Fruit fly (Drosophila melanogaster) whole organism, embryonic: ENCODE data around the gene CG17145.
A peak's percentile ranks its signal among the peaks of the same experiment; 100 is the strongest.

ENCODE experiments used
- Adf1 ChIP-seq: fragments of 200-800 bp; sonication (Bioruptor generic); IDR thresholded peaks from 2 replicates; pipeline ENCODE4 v1.3.6; 2022; ENCODE audit warnings: missing biosample characterization, missing genetic modification characterization
- CG10147 ChIP-seq: fragments of 200-800 bp; sonication (Bioruptor generic); optimal IDR thresholded peaks from 2 replicates; lab custom pipeline; 2019; ENCODE audit warnings: missing biosample characterization, mild to moderate bottlenecking, missing genetic modification characterization, moderate library complexity
- CG1024 ChIP-seq: fragments of 200-800 bp; sonication (Bioruptor generic); IDR thresholded peaks from 2 replicates; pipeline ENCODE4 v1.3.6; 2022; ENCODE audit warnings: missing biosample characterization, missing genetic modification characterization
- CG11085 ChIP-seq: fragments of 200-800 bp; sonication (Bioruptor generic); IDR thresholded peaks from 2 replicates; pipeline ENCODE4 v1.3.6; 2022; ENCODE audit warnings: missing biosample characterization, missing genetic modification characterization
- CG11398 ChIP-seq: fragments of 200-800 bp; sonication (Bioruptor generic); optimal IDR thresholded peaks from 2 replicates; lab custom pipeline; 2016; ENCODE audit warnings: missing biosample characterization, missing genetic modification characterization
- CG11456 ChIP-seq: fragments of 200-800 bp; sonication (Bioruptor generic); IDR thresholded peaks from 3 replicates; pipeline ENCODE4 v1.3.6; 2022; ENCODE audit warnings: missing biosample characterization, missing genetic modification characterization
- CG11560 ChIP-seq: fragments of 200-800 bp; sonication (Bioruptor generic); IDR thresholded peaks from 3 replicates; pipeline ENCODE4 v1.3.6; 2022; ENCODE audit warnings: missing biosample characterization, missing genetic modification characterization
- CG13775 ChIP-seq: fragments of 200-800 bp; sonication (Bioruptor generic); optimal IDR thresholded peaks from 3 replicates; lab custom pipeline; 2017; ENCODE audit warnings: missing biosample characterization, mild to moderate bottlenecking, missing genetic modification characterization
- CG14441 ChIP-seq: fragments of 200-800 bp; sonication (Bioruptor generic); IDR thresholded peaks from 2 replicates; pipeline ENCODE4 v1.3.6; 2022; ENCODE audit warnings: missing biosample characterization, missing genetic modification characterization
- CG14710 ChIP-seq: fragments of 200-800 bp; sonication (Bioruptor generic); optimal IDR thresholded peaks from 3 replicates; lab custom pipeline; 2019; ENCODE audit warnings: missing biosample characterization, mild to moderate bottlenecking, missing genetic modification characterization, moderate library complexity
- CG17359 ChIP-seq: fragments of 200-800 bp; sonication (Bioruptor generic); optimal IDR thresholded peaks from 3 replicates; lab custom pipeline; 2018; ENCODE audit warnings: missing biosample characterization, mild to moderate bottlenecking, missing genetic modification characterization, moderate library complexity
- CG17361 ChIP-seq: fragments of 200-800 bp; sonication (Bioruptor generic); IDR thresholded peaks from 3 replicates; pipeline ENCODE4 v1.3.6; 2022; ENCODE audit warnings: missing biosample characterization, missing genetic modification characterization
- CG17829 ChIP-seq: fragments of 200-800 bp; optimal IDR thresholded peaks from 2 replicates; lab custom pipeline; 2019; ENCODE audit warnings: missing biosample characterization, mild to moderate bottlenecking, missing genetic modification characterization, moderate library complexity
- CG18599 ChIP-seq: fragments of 200-800 bp; sonication (Bioruptor generic); optimal IDR thresholded peaks from 3 replicates; lab custom pipeline; 2017; ENCODE audit warnings: missing biosample characterization, missing genetic modification characterization, mild to moderate bottlenecking, moderate library complexity, missing genetic modification reagents
- CG18619 ChIP-seq: fragments of 200-800 bp; sonication (Bioruptor generic); optimal IDR thresholded peaks from 3 replicates; lab custom pipeline; 2017; ENCODE audit warnings: missing biosample characterization, mild to moderate bottlenecking, missing genetic modification characterization
- CG2120 ChIP-seq: fragments of 200-800 bp; sonication (Bioruptor generic); optimal IDR thresholded peaks from 3 replicates; lab custom pipeline; 2016; ENCODE audit warnings: missing biosample characterization, missing genetic modification characterization
- CG2875 ChIP-seq: fragments of 200-800 bp; sonication (Bioruptor generic); optimal IDR thresholded peaks from 2 replicates; lab custom pipeline; 2017; ENCODE audit warnings: missing biosample characterization, mild to moderate bottlenecking, missing genetic modification characterization, missing genetic modification reagents
- CG31224 ChIP-seq: fragments of 200-800 bp; sonication (Bioruptor generic); IDR thresholded peaks from 2 replicates; pipeline ENCODE4 v1.3.6; 2022; ENCODE audit warnings: missing biosample characterization, missing genetic modification characterization
- CG3847 ChIP-seq: fragments of 200-800 bp; sonication (Bioruptor generic); IDR thresholded peaks from 2 replicates; pipeline ENCODE4 v1.3.6; 2022; ENCODE audit warnings: missing biosample characterization, missing genetic modification characterization
- CG5245 ChIP-seq: fragments of 200-800 bp; sonication (Bioruptor generic); optimal IDR thresholded peaks from 3 replicates; lab custom pipeline; 2016; ENCODE audit warnings: missing biosample characterization, missing genetic modification characterization
- CG7786 ChIP-seq: fragments of 200-800 bp; sonication (Bioruptor generic); optimal IDR thresholded peaks from 2 replicates; lab custom pipeline; 2016; ENCODE audit warnings: missing biosample characterization, missing genetic modification characterization
- CG8388 ChIP-seq: fragments of 200-800 bp; sonication (Bioruptor generic); optimal IDR thresholded peaks from 2 replicates; lab custom pipeline; 2019; ENCODE audit warnings: missing biosample characterization, mild to moderate bottlenecking, missing genetic modification characterization, moderate library complexity
- CG9817 ChIP-seq: fragments of 200-800 bp; sonication (Bioruptor generic); optimal IDR thresholded peaks from 2 replicates; lab custom pipeline; 2018; ENCODE audit warnings: missing biosample characterization, mild to moderate bottlenecking, missing genetic modification characterization, moderate library complexity
- Dek ChIP-seq: fragments of 200-800 bp; sonication (Bioruptor generic); optimal IDR thresholded peaks from 3 replicates; lab custom pipeline; 2019; ENCODE audit warnings: missing biosample characterization, mild to moderate bottlenecking, missing genetic modification characterization, moderate library complexity
- Dip2 ChIP-seq: fragments of 200-800 bp; sonication (Bioruptor generic); IDR thresholded peaks from 2 replicates; pipeline ENCODE4 v1.3.6; 2022; ENCODE audit warnings: missing biosample characterization, missing genetic modification characterization
- Drgx ChIP-seq: fragments of 200-800 bp; sonication (Bioruptor generic); IDR thresholded peaks from 2 replicates; pipeline ENCODE4 v1.3.6; 2022; ENCODE audit warnings: missing biosample characterization, missing genetic modification characterization
- HLH3B ChIP-seq: fragments of 200-800 bp; sonication (Bioruptor generic); IDR thresholded peaks from 2 replicates; pipeline ENCODE4 v1.3.6; 2022; ENCODE audit warnings: missing biosample characterization, missing genetic modification characterization
- Hmr ChIP-seq: fragments of 200-800 bp; sonication (Bioruptor generic); optimal IDR thresholded peaks from 3 replicates; lab custom pipeline; 2017; ENCODE audit warnings: mild to moderate bottlenecking, missing biosample characterization, missing genetic modification reagents, missing genetic modification characterization
- Hr51 ChIP-seq, 2 experiments: fragments of 200-800 bp; sonication (Bioruptor generic); optimal IDR thresholded peaks; 2 replicates in 1 of 2; 3 replicates in 1 of 2; lab custom pipeline; 2016 to 2018; ENCODE audit warnings: missing biosample characterization in 2 of 2, missing genetic modification characterization in 2 of 2, mild to moderate bottlenecking in 1 of 2, moderate library complexity in 1 of 2
- Hsf ChIP-seq: fragments of 200-800 bp; sonication (Bioruptor generic); optimal IDR thresholded peaks from 3 replicates; lab custom pipeline; 2016; ENCODE audit warnings: missing biosample characterization, missing genetic modification characterization
- Med ChIP-seq: fragments of 200-800 bp; sonication (Bioruptor generic); peaks from one replicate; lab custom pipeline; 2016; ENCODE audit warnings: missing biosample characterization, missing genetic modification characterization, mild to moderate bottlenecking, inconsistent platforms, moderate library complexity
- Sox100B ChIP-seq: fragments of 200-800 bp; sonication (Bioruptor generic); optimal IDR thresholded peaks from 3 replicates; lab custom pipeline; 2018; ENCODE audit warnings: missing biosample characterization, mild to moderate bottlenecking, missing genetic modification characterization
- fd3F ChIP-seq: fragments of 200-800 bp; sonication (Bioruptor generic); optimal IDR thresholded peaks from 2 replicates; lab custom pipeline; 2018; ENCODE audit warnings: missing biosample characterization, mild to moderate bottlenecking, missing genetic modification characterization, moderate library complexity
- gem ChIP-seq: fragments of 200-800 bp; sonication (Bioruptor generic); optimal IDR thresholded peaks from 2 replicates; lab custom pipeline; 2019; ENCODE audit warnings: missing biosample characterization, mild to moderate bottlenecking, missing genetic modification characterization, moderate library complexity
- hbn ChIP-seq: fragments of 200-800 bp; sonication (Bioruptor generic); IDR thresholded peaks from 2 replicates; pipeline ENCODE4 v1.3.6; 2022; ENCODE audit warnings: missing biosample characterization, missing genetic modification characterization; ENCODE audit not compliant: partially characterized antibody
- ind ChIP-seq: fragments of 200-800 bp; sonication (Bioruptor generic); optimal IDR thresholded peaks from 3 replicates; lab custom pipeline; 2016; ENCODE audit warnings: missing biosample characterization, missing genetic modification characterization
- inv ChIP-seq: fragments of 200-800 bp; sonication (Bioruptor generic); IDR thresholded peaks from 2 replicates; pipeline ENCODE4 v1.3.6; 2022; ENCODE audit warnings: missing biosample characterization, missing genetic modification characterization; ENCODE audit not compliant: partially characterized antibody
- mam ChIP-seq: fragments of 200-800 bp; sonication (Bioruptor generic); optimal IDR thresholded peaks from 3 replicates; lab custom pipeline; 2016; ENCODE audit warnings: missing biosample characterization, missing genetic modification characterization
- nau ChIP-seq: fragments of 200-800 bp; sonication (Bioruptor generic); optimal IDR thresholded peaks from 3 replicates; lab custom pipeline; 2017; ENCODE audit warnings: missing biosample characterization, mild to moderate bottlenecking, missing genetic modification characterization, missing genetic modification reagents
- org-1 ChIP-seq: fragments of 200-800 bp; sonication (Bioruptor generic); optimal IDR thresholded peaks from 2 replicates; lab custom pipeline; 2017; ENCODE audit warnings: missing biosample characterization, missing genetic modification characterization
- pan ChIP-seq, 4 experiments: fragments of >200 bp in 3 of 4; fragments of 200-800 bp in 1 of 4; sonication (Bioruptor generic) in 1 of 4; optimal IDR thresholded peaks in 3 of 4; IDR thresholded peaks in 1 of 4; 2 replicates each; pipeline versions ENCODE4 v1.3.6 to Lab custom; 2017 to 2022; ENCODE audit warnings: missing biosample characterization in 2 of 4, missing genetic modification characterization in 2 of 4, mixed read lengths in 1 of 4
- pnt ChIP-seq: fragments of 200-800 bp; sonication (Bioruptor generic); optimal IDR thresholded peaks from 3 replicates; lab custom pipeline; 2016; ENCODE audit warnings: missing biosample characterization, missing genetic modification characterization
- ranshi ChIP-seq: fragments of 200-800 bp; sonication (Bioruptor generic); IDR thresholded peaks from 2 replicates; pipeline ENCODE4 v1.3.6; 2022; ENCODE audit warnings: missing biosample characterization, missing genetic modification characterization
- sens ChIP-seq: fragments of 200-800 bp; sonication (Bioruptor generic); peaks from one replicate; lab custom pipeline; 2016; ENCODE audit warnings: missing biosample characterization, missing genetic modification characterization
- seq ChIP-seq: fragments of 200-800 bp; sonication (Bioruptor generic); IDR thresholded peaks from 2 replicates; pipeline ENCODE4 v1.3.6; 2022; ENCODE audit warnings: missing biosample characterization, missing genetic modification characterization
- slbo ChIP-seq: fragments of 200-800 bp; sonication (Bioruptor generic); IDR thresholded peaks from 2 replicates; pipeline ENCODE4 v1.3.6; 2022; ENCODE audit warnings: missing biosample characterization, missing genetic modification characterization
- tin ChIP-seq: fragments of 200-800 bp; sonication (Bioruptor generic); optimal IDR thresholded peaks from 3 replicates; lab custom pipeline; 2016; ENCODE audit warnings: missing biosample characterization, missing genetic modification characterization

The CG17145 gene

dm6 chr3L:20183345-20184088 lies 38.1 kb upstream of the CG17145 start (continued):
- TF ChIP-seq CG2875 (GFP tag; lab: Kevin White, UChicago) (peak; percentile 25), HLH3B (peak; percentile 42; the same call in 1 of the 2 replicates), CG18619 (GFP tag; lab: Kevin White, UChicago) (peak; percentile 42), tin (GFP tag; lab: Kevin White, UChicago) (peak; percentile 29), pnt (GFP tag; lab: Kevin White, UChicago) (no peak), CG2120 (peak; percentile 75), CG11560 (tag; lab: Robert Waterston, UW) (0 out of 3 replicates have a peak, but pooled peaks have one; percentile 44), Hsf (GFP tag; lab: Kevin White, UChicago) (peak; percentile 64), CG31224 (GFP tag; lab: Robert Waterston, UW) (0 out of 2 replicates have a peak, but pooled peaks have one; percentile 5), CG17829 (tag; lab: Kevin White, UChicago) (peak; percentile 18), CG17361 (GFP tag; lab: Robert Waterston, UW) (peak; percentile 61; the same call in 2 of the 3 replicates), ranshi (GFP tag; lab: Robert Waterston, UW) (peak; percentile 35; the same call in 1 of the 2 replicates), CG11085 (GFP tag; lab: Robert Waterston, UW) (no peak), CG10147 (peak; percentile 23), org-1 (GFP tag; lab: Kevin White, UChicago) (peak; percentile 33), hbn (GFP tag; lab: Robert Waterston, UW) (no peak), slbo (GFP tag; lab: Robert Waterston, UW) (peak; percentile 67), CG9817 (tag; lab: Kevin White, UChicago) (peak; percentile 1), sens (GFP tag; lab: Kevin White, UChicago) (peak; percentile 91), Sox100B (GFP tag; lab: Kevin White, UChicago) (peak; percentile 46), nau (peak; percentile 47), CG7786 (GFP tag; lab: Kevin White, UChicago) (peak; percentile 30), CG8388 (GFP tag; lab: Kevin White, UChicago) (peak; percentile 25), CG5245 (GFP tag; lab: Kevin White, UChicago) (peak; percentile 1), CG11456 (GFP tag; lab: Robert Waterston, UW) (peak; percentile 27; the same call in 1 of the 3 replicates), CG14441 (GFP tag; lab: Robert Waterston, UW) (peak; percentile 49; the same call in 1 of the 2 replicates), CG13775 (GFP tag; lab: Kevin White, UChicago) (peak; percentile 52), gem (tag; lab: Kevin White, UChicago) (peak; percentile 75), Hmr (peak; percentile 39), pan (optimal IDR thresholded peaks at IDR 0.05; lab: Kevin White, UChicago) (no peak), pan (GFP tag; optimal IDR thresholded peaks at IDR 0.05 in 1 of 2, IDR thresholded peaks at IDR 0.05 in 1 of 2) (peak in 1 of 2 experiments; percentile 55), Med (peak; percentile 65), CG11398 (GFP tag; lab: Kevin White, UChicago) (no peak), inv (GFP tag; lab: Robert Waterston, UW) (no peak), ind (peak; percentile 50), CG14710 (tag; lab: Kevin White, UChicago) (peak; percentile 20), CG18599 (GFP tag; lab: Kevin White, UChicago) (peak; percentile 68), CG3847 (GFP tag; lab: Robert Waterston, UW) (0 out of 2 replicates have a peak, but pooled peaks have one; percentile 8), seq (peak; percentile 56; the same call in 1 of the 2 replicates), Dek (peak; percentile 28), Drgx (peak; percentile 56), Hr51 (GFP tag; optimal IDR thresholded peaks at IDR 0.05; lab: Kevin White, UChicago) (peak; percentile 25 to 64), Adf1 (GFP tag; lab: Robert Waterston, UW) (0 out of 2 replicates have a peak, but pooled peaks have one; percentile 12), mam (GFP tag; lab: Kevin White, UChicago) (peak; percentile 47), CG17359 (tag; lab: Kevin White, UChicago) (peak; percentile 58), Dip2 (0 out of 2 replicates have a peak, but pooled peaks have one; percentile 12), fd3F (GFP tag; lab: Kevin White, UChicago) (peak; percentile 17), CG1024 (GFP tag; lab: Robert Waterston, UW) (no peak)
